Fruit fly (Drosophila melanogaster): ENCODE measurements around the gene GCS2alpha.

GCS2alpha gene

dm6 chrX:21588000-21588399 is 17.1 kb downstream of the GCS2alpha start:
- TF ChIP-seq noc (tag; optimal IDR thresholded peaks at IDR 0.05), result no peak

- TF ChIP-seq noc (tag; optimal IDR thresholded peaks at IDR 0.05), result no peak
These were observed 37.3 kb downstream of the GCS2alpha start for dm6 chrX:21567793-21568192.

dm6 chrX:21565539-21565938 is 39.5 kb downstream of the GCS2alpha start:
- no peak for TF ChIP-seq noc (tag; optimal IDR thresholded peaks at IDR 0.05)

dm6 chrX:21562844-21563243 is 42.2 kb downstream of the GCS2alpha start:
- no peak for TF ChIP-seq noc (tag; optimal IDR thresholded peaks at IDR 0.05)
